Fruit fly (Drosophila melanogaster): ENCODE measurements around the gene Gapdh2.

DNA sequence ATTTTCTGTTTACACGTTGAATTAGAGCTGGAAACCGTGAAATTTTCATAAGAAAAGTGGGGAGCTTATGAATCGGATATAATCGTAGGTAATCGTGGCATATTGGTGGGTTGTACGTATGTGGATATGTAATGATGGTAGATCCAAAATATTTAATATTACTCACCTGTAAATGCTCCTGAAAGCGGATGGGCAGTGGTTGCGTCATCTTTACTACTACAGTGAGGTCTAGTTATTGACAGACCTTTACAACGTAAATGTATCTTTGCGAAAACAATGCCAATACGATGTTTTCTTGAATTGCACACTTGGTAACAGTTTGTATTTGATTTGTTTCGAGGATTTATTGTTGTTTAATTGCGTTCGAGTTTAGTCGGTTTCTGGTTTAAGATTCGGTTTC lies 34.0 kb upstream of the Gapdh2 start:
- TF ChIP-seq Clk (GFP tag; optimal IDR thresholded peaks at IDR 0.05), result no peak
- no peak for TF ChIP-seq ovo (GFP tag; optimal IDR thresholded peaks at IDR 0.05)
- no peak for TF ChIP-seq cnc (optimal IDR thresholded peaks at IDR 0.05)
- no peak for TF ChIP-seq CG1620 (GFP tag; optimal IDR thresholded peaks at IDR 0.05)
- no peak for TF ChIP-seq Crg-1 (GFP tag; optimal IDR thresholded peaks at IDR 0.05)
- no peak for TF ChIP-seq CG12768 (GFP tag; optimal IDR thresholded peaks at IDR 0.05)
- no peak for TF ChIP-seq cic (GFP tag; optimal IDR thresholded peaks at IDR 0.05)
- no peak for TF ChIP-seq CG11617 (GFP tag; optimal IDR thresholded peaks at IDR 0.05)
- TF ChIP-seq CG5204 (GFP tag; optimal IDR thresholded peaks at IDR 0.05), result no peak
- no peak for TF ChIP-seq CG7045 (GFP tag; optimal IDR thresholded peaks at IDR 0.05)
- TF ChIP-seq CG7101 (tag; optimal IDR thresholded peaks at IDR 0.05), result no peak
- no peak for TF ChIP-seq kay (GFP tag; ENCODE audit: borderline replicate concordance)
- no peak for TF ChIP-seq Mnt (GFP tag; optimal IDR thresholded peaks at IDR 0.05)
- TF ChIP-seq pad (GFP tag; optimal IDR thresholded peaks at IDR 0.05), result no peak

Data from whole organism, adult.